Fruit fly (Drosophila melanogaster): ENCODE data around the gene CG7443.

CG7443 gene

dm6 chr3R:8333768-8334470 lies 9.8 kb downstream of the CG7443 start, which contains the start of gene Poxm (continued):
- peak; percentile 77 for TF ChIP-seq salm (tag; optimal IDR thresholded peaks at IDR 0.05)
- TF ChIP-seq fu2 (GFP tag; optimal IDR thresholded peaks at IDR 0.05), result no peak
- peak; percentile 26; the same call in 1 of the 2 replicates for TF ChIP-seq CG43689 (GFP tag; IDR thresholded peaks at IDR 0.05)
- TF ChIP-seq z (GFP tag; IDR thresholded peaks at IDR 0.05), result peak; percentile 7; the same call in 1 of the 3 replicates
- peak; percentile 75 for TF ChIP-seq ac (GFP tag; optimal IDR thresholded peaks at IDR 0.05)
- TF ChIP-seq ab (GFP tag; optimal IDR thresholded peaks at IDR 0.05), result no peak
- peak; percentile 1 for TF ChIP-seq fd102C (GFP tag; optimal IDR thresholded peaks at IDR 0.05)
- TF ChIP-seq CG12299 (tag; optimal IDR thresholded peaks at IDR 0.05), result peak; percentile 74
- no peak for TF ChIP-seq Poxn (GFP tag; IDR thresholded peaks at IDR 0.05)
- no peak for TF ChIP-seq D (optimal IDR thresholded peaks at IDR 0.05)
- peak; percentile 96 for TF ChIP-seq D (GFP tag; optimal IDR thresholded peaks at IDR 0.05)
- no peak for TF ChIP-seq grn (GFP tag; optimal IDR thresholded peaks at IDR 0.05)
- no peak for TF ChIP-seq pb (GFP tag; optimal IDR thresholded peaks at IDR 0.05)
- no peak for TF ChIP-seq pfk (GFP tag; optimal IDR thresholded peaks at IDR 0.05)
- peak; percentile 79 for TF ChIP-seq CG31224 (GFP tag; IDR thresholded peaks at IDR 0.05)
- peak; percentile 21 for TF ChIP-seq maf-S (GFP tag; optimal IDR thresholded peaks at IDR 0.05)
- TF ChIP-seq Taf1 (GFP tag; IDR thresholded peaks at IDR 0.05), result peak; percentile 49; the same call in 1 of the 2 replicates
- peak; percentile 96 for TF ChIP-seq Sox100B (GFP tag; optimal IDR thresholded peaks at IDR 0.05)

dm6 chr3R:8334471-8334783 lies 10.3 kb downstream of the CG7443 start:
- TF ChIP-seq CG7357 (GFP tag; IDR thresholded peaks at IDR 0.05) (0 out of 3 replicates have a peak, but pooled peaks have one; percentile 4), CG7556 (GFP tag; optimal IDR thresholded peaks at IDR 0.05) (peak; percentile 31), CG6791 (GFP tag; IDR thresholded peaks at IDR 0.05; ENCODE audit: partially characterized antibody) (peak; percentile 19; the same call in 1 of the 3 replicates), CG15269 (tag; optimal IDR thresholded peaks at IDR 0.05) (no peak), CG30403 (GFP tag; optimal IDR thresholded peaks at IDR 0.05) (peak; percentile 19), Trl (optimal IDR thresholded peaks at IDR 0.05) (peak in 1 of 2 experiments; percentile 54), Trl (GFP tag; optimal IDR thresholded peaks at IDR 0.05) (no peak), Nf-YB (GFP tag; optimal IDR thresholded peaks at IDR 0.05) (peak; percentile 91), CG12155 (GFP tag; optimal IDR thresholded peaks at IDR 0.05) (no peak), sr (GFP tag; IDR thresholded peaks at IDR 0.05) (peak; percentile 78; the same call in 2 of the 3 replicates), Hmx (GFP tag; optimal IDR thresholded peaks at IDR 0.05) (no peak), CG11560 (tag; IDR thresholded peaks at IDR 0.05) (no peak)

- peak; percentile 44 for TF ChIP-seq zen (tag; optimal IDR thresholded peaks at IDR 0.05)
- peak in 1 of 2 experiments; percentile 27 for TF ChIP-seq tll (GFP tag; optimal IDR thresholded peaks at IDR 0.05)
- peak; percentile 41 for TF ChIP-seq CG15479 (GFP tag; optimal IDR thresholded peaks at IDR 0.05)
- no peak for TF ChIP-seq slbo (GFP tag; IDR thresholded peaks at IDR 0.05)
- peak; percentile 93 for TF ChIP-seq Elba2 (GFP tag; optimal IDR thresholded peaks at IDR 0.05)
- TF ChIP-seq CG7372 (GFP tag; IDR thresholded peaks at IDR 0.05), result 0 out of 2 replicates have a peak, but pooled peaks have one; percentile 3
- TF ChIP-seq Oaz (GFP tag; IDR thresholded peaks at IDR 0.05), result no peak
- peak in 1 of 2 experiments; percentile 8 for TF ChIP-seq insv (GFP tag; optimal IDR thresholded peaks at IDR 0.05)
These were observed 10.9 kb downstream of the CG7443 start for dm6 chr3R:8334982-8335381.
